Worm (Caenorhabditis elegans): ENCODE results near the gene plc-3.

DNA sequence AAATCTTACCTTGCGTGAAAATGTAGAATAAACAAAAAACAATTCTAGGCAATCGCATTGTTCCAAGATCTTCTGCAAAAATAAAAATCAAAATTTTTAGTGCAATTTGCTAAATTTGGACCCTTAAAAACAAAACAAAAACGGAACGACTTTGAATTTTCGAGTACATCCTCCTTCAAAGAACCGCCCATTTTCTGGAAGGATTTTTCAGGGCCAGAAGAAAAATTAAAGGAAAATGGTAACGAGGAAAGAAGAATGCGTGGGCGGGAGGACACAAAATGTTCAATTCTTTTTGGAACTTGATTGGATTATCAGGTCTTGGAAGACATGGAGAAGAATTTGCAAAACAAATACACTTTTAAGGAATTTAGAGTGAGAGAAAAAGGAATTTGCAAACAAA, 48.4 kb downstream of the plc-3 start, which contains the start of gene F54B3.4:
- TF ChIP-seq ama-1 (optimal IDR thresholded peaks at IDR 0.05): no peak
- no peak for TF ChIP-seq ama-1 (GFP tag; optimal IDR thresholded peaks at IDR 0.05)
- no peak for TF ChIP-seq let-607 (tag; optimal IDR thresholded peaks at IDR 0.05)
- no peak for TF ChIP-seq snpc-4 (GFP tag; optimal IDR thresholded peaks at IDR 0.05)
- no peak for TF ChIP-seq snpc-4 (tag; optimal IDR thresholded peaks at IDR 0.05)
- no peak for TF ChIP-seq F10E7.11 (tag; optimal IDR thresholded peaks at IDR 0.05)
